4 worm cellular contexts compared by ENCODE assay signal in the genomic region with DNA sequence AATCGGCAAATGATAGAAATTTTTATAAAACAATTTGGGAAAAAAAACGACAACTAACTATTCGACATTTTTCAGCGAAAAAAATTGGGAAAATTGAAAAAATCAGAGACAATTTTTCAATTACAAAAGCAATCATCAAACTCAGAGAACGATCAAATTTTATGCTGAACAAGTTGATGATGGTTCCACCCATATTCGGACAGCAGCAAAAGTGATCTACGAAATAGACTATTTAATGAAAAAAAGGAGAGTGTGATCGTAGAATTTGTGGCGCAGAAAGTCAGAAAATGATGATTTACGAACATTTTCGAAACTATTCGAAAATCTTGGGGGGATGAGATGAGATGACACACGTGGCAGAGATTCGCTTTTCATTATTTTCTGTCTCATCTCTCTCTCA.
A peak's percentile ranks its signal among the peaks of the same experiment; 100 is the strongest.
TF ChIP-seq lines count a peak whose summit lies in the region.

No protein-coding gene starts in this region.

TF ChIP-seq in whole organism, L1 larva, 84 proteins besides CTCF, POLR2A, EP300 and RAD21 (continues in another document):
- no peak for TF ChIP-seq nhr-237 (tag; optimal IDR thresholded peaks at IDR 0.05; lab: Kevin White, UChicago)
- no peak for TF ChIP-seq aha-1 (tag; optimal IDR thresholded peaks at IDR 0.05; lab: Kevin White, UChicago)
- TF ChIP-seq irx-1 (tag; optimal IDR thresholded peaks at IDR 0.05; lab: Kevin White, UChicago): no peak
- TF ChIP-seq unc-130 (tag; optimal IDR thresholded peaks at IDR 0.05; lab: Kevin White, UChicago): no peak
- TF ChIP-seq sox-4 (tag; optimal IDR thresholded peaks at IDR 0.05; lab: Kevin White, UChicago): no peak
- TF ChIP-seq ama-1 (optimal IDR thresholded peaks at IDR 0.05; lab: Kevin White, UChicago): no peak
- no peak for TF ChIP-seq F16B12.6 (tag; optimal IDR thresholded peaks at IDR 0.05; lab: Kevin White, UChicago)
- TF ChIP-seq ceh-8 (GFP tag; optimal IDR thresholded peaks at IDR 0.05; lab: Kevin White, UChicago): no peak
- TF ChIP-seq ceh-63 (GFP tag; optimal IDR thresholded peaks at IDR 0.05; lab: Kevin White, UChicago): no peak
- no peak for TF ChIP-seq ceh-82 (tag; optimal IDR thresholded peaks at IDR 0.05; lab: Kevin White, UChicago)
- TF ChIP-seq ces-1 (GFP tag; optimal IDR thresholded peaks at IDR 0.05; lab: Kevin White, UChicago): no peak
- no peak for TF ChIP-seq mef-2 (tag; optimal IDR thresholded peaks at IDR 0.05; lab: Kevin White, UChicago)
- no peak for TF ChIP-seq pag-3 (tag; optimal IDR thresholded peaks at IDR 0.05; lab: Kevin White, UChicago; ENCODE audit: borderline replicate concordance, insufficient read depth)
- TF ChIP-seq nhr-19 (GFP tag; conservative IDR thresholded peaks at IDR 0.05; lab: Robert Waterston, UW): peak; percentile 86
- TF ChIP-seq mep-1 (tag; optimal IDR thresholded peaks at IDR 0.05; lab: Kevin White, UChicago): peak; percentile 63
- no peak for TF ChIP-seq nhr-28 (tag; optimal IDR thresholded peaks at IDR 0.05; lab: Kevin White, UChicago)
- no peak for TF ChIP-seq elt-2 (tag; optimal IDR thresholded peaks at IDR 0.05; lab: Kevin White, UChicago)
- no peak for TF ChIP-seq aly-2 (tag; optimal IDR thresholded peaks at IDR 0.05; lab: Kevin White, UChicago)
- no peak for TF ChIP-seq unc-98 (GFP tag; IDR thresholded peaks at IDR 0.05; lab: Robert Waterston, UW)
- no peak for TF ChIP-seq ceh-90 (tag; optimal IDR thresholded peaks at IDR 0.05; lab: Kevin White, UChicago)
- TF ChIP-seq nhr-77 (tag; optimal IDR thresholded peaks at IDR 0.05; lab: Kevin White, UChicago): peak; percentile 23
- TF ChIP-seq nhr-20 (tag; optimal IDR thresholded peaks at IDR 0.05; lab: Kevin White, UChicago): peak; percentile 50
- TF ChIP-seq rnt-1 (tag; optimal IDR thresholded peaks at IDR 0.05; lab: Kevin White, UChicago): peak; percentile 2

TF ChIP-seq in whole organism, L2 larva, 48 proteins besides CTCF, POLR2A, EP300 and RAD21:
- TF ChIP-seq lin-39 (tag; optimal IDR thresholded peaks at IDR 0.05; lab: Kevin White, UChicago) (no peak), sma-9 (GFP tag; optimal IDR thresholded peaks at IDR 0.05; lab: Kevin White, UChicago) (peak; percentile 45), sma-9 (tag; optimal IDR thresholded peaks at IDR 0.05; lab: Kevin White, UChicago) (no peak), ZK546.5 (tag; optimal IDR thresholded peaks at IDR 0.05; lab: Kevin White, UChicago) (no peak), sma-3 (GFP tag; optimal IDR thresholded peaks at IDR 0.05; lab: Kevin White, UChicago) (peak; percentile 46), elt-3 (tag; optimal IDR thresholded peaks at IDR 0.05; lab: Kevin White, UChicago) (no peak), R02D3.7 (tag; optimal IDR thresholded peaks at IDR 0.05; lab: Kevin White, UChicago) (no peak), blmp-1 (tag; optimal IDR thresholded peaks at IDR 0.05; lab: Kevin White, UChicago; ENCODE audit: insufficient read depth) (peak; percentile 0), C34F6.9 (tag; optimal IDR thresholded peaks at IDR 0.05; lab: Kevin White, UChicago) (peak; percentile 73), crh-2 (tag; optimal IDR thresholded peaks at IDR 0.05; lab: Kevin White, UChicago) (peak; percentile 25), dmd-4 (tag; optimal IDR thresholded peaks at IDR 0.05; lab: Kevin White, UChicago) (no peak), nhr-21 (tag; optimal IDR thresholded peaks at IDR 0.05; lab: Kevin White, UChicago) (peak; percentile 5)

TF ChIP-seq in whole organism, L3 larva, 47 proteins besides CTCF, POLR2A, EP300 and RAD21:
- TF ChIP-seq nhr-12 (tag; optimal IDR thresholded peaks at IDR 0.05; lab: Kevin White, UChicago) (no peak), nhr-25 (tag; optimal IDR thresholded peaks at IDR 0.05; lab: Kevin White, UChicago) (peak; percentile 50), unc-39 (tag; optimal IDR thresholded peaks at IDR 0.05; lab: Kevin White, UChicago) (no peak), skn-1 (tag; optimal IDR thresholded peaks at IDR 0.05; lab: Kevin White, UChicago) (peak; percentile 18), ceh-16 (tag; optimal IDR thresholded peaks at IDR 0.05; lab: Kevin White, UChicago) (no peak)

TF ChIP-seq in whole organism, L4 larva, 104 proteins besides CTCF, POLR2A, EP300 and RAD21:
- TF ChIP-seq zfp-3 (GFP tag; conservative IDR thresholded peaks at IDR 0.05; lab: Robert Waterston, UW) (no peak), dve-1 (tag; optimal IDR thresholded peaks at IDR 0.05; lab: Kevin White, UChicago; ENCODE audit: insufficient read depth) (peak; percentile 10), aly-2 (tag; optimal IDR thresholded peaks at IDR 0.05; lab: Kevin White, UChicago) (no peak), daf-12 (tag; optimal IDR thresholded peaks at IDR 0.05; lab: Kevin White, UChicago) (no peak), lin-38 (GFP tag; IDR thresholded peaks at IDR 0.05; lab: Robert Waterston, UW) (no peak), hlh-11 (tag; optimal IDR thresholded peaks at IDR 0.05; lab: Kevin White, UChicago) (peak; percentile 31), nhr-28 (tag; optimal IDR thresholded peaks at IDR 0.05; lab: Kevin White, UChicago) (peak; percentile 11), aha-1 (tag; lab: Kevin White, UChicago) (peak; percentile 90), nhr-111 (GFP tag; optimal IDR thresholded peaks at IDR 0.05; lab: Kevin White, UChicago) (no peak), nhr-102 (tag; optimal IDR thresholded peaks at IDR 0.05; lab: Kevin White, UChicago) (no peak), hlh-30 (tag; optimal IDR thresholded peaks at IDR 0.05; lab: Kevin White, UChicago; ENCODE audit: insufficient read depth) (peak; percentile 54), mxl-2 (GFP tag; conservative IDR thresholded peaks at IDR 0.05; lab: Robert Waterston, UW) (no peak)
TF ChIP-seq in whole organism, L4 larva: peak in this region for 5.
